Fruit fly (Drosophila melanogaster) whole organism, adult: ENCODE data around the gene fliI.

Experiments used
- CG11617 ChIP-seq: fragments of 200-800 bp; sonication (Bioruptor generic); optimal IDR thresholded peaks from 2 replicates; lab custom pipeline; 2017; ENCODE audit warnings: mild to moderate bottlenecking, missing biosample characterization, missing genetic modification reagents, missing genetic modification characterization
- CG12768 ChIP-seq: fragments of 200-800 bp; sonication (Bioruptor generic); optimal IDR thresholded peaks from 2 replicates; lab custom pipeline; 2017; ENCODE audit warnings: missing biosample characterization, missing genetic modification characterization, mild to moderate bottlenecking, moderate library complexity, missing genetic modification reagents
- CG14711 ChIP-seq: fragments of 200-800 bp; sonication (Bioruptor generic); optimal IDR thresholded peaks from 2 replicates; lab custom pipeline; 2018; ENCODE audit warnings: missing biosample characterization, mild to moderate bottlenecking, missing genetic modification characterization, moderate library complexity
- CG1620 ChIP-seq: fragments of 200-800 bp; sonication (Bioruptor generic); optimal IDR thresholded peaks from 2 replicates; lab custom pipeline; 2016; ENCODE audit warnings: missing biosample characterization, missing genetic modification characterization
- CG33017 ChIP-seq: fragments of 200-800 bp; sonication (Bioruptor generic); optimal IDR thresholded peaks from 2 replicates; lab custom pipeline; 2018; ENCODE audit warnings: missing biosample characterization, mild to moderate bottlenecking, missing genetic modification characterization, moderate library complexity
- CG5204 ChIP-seq: fragments of 200-800 bp; sonication (Bioruptor generic); optimal IDR thresholded peaks from 2 replicates; lab custom pipeline; 2016; ENCODE audit warnings: missing biosample characterization, missing genetic modification characterization
- CG7045 ChIP-seq: fragments of 200-800 bp; sonication (Bioruptor generic); optimal IDR thresholded peaks from 2 replicates; lab custom pipeline; 2017; ENCODE audit warnings: missing biosample characterization, mild to moderate bottlenecking, missing genetic modification characterization
- CG7101 ChIP-seq: fragments of 200-800 bp; sonication (Bioruptor generic); optimal IDR thresholded peaks from 2 replicates; lab custom pipeline; 2018; ENCODE audit warnings: missing biosample characterization, mild to moderate bottlenecking, missing genetic modification characterization, moderate library complexity
- Clk ChIP-seq: fragments of 200-800 bp; sonication (Bioruptor generic); optimal IDR thresholded peaks from 2 replicates; lab custom pipeline; 2017; ENCODE audit warnings: missing biosample characterization, missing genetic modification characterization
- Crg-1 ChIP-seq: fragments of 200-800 bp; sonication (Bioruptor generic); optimal IDR thresholded peaks from 2 replicates; lab custom pipeline; 2016; ENCODE audit warnings: missing biosample characterization, missing genetic modification characterization
- Hr96 ChIP-seq: fragments of 200-800 bp; sonication (Bioruptor generic); optimal IDR thresholded peaks from 2 replicates; lab custom pipeline; 2016; ENCODE audit warnings: missing biosample characterization, missing genetic modification characterization
- Mnt ChIP-seq: fragments of 200-800 bp; sonication (Bioruptor generic); optimal IDR thresholded peaks from 2 replicates; lab custom pipeline; 2016; ENCODE audit warnings: missing biosample characterization, mild to moderate bottlenecking, missing genetic modification characterization
- bab1 ChIP-seq: fragments of 200-800 bp; sonication (Bioruptor generic); optimal IDR thresholded peaks from 3 replicates; lab custom pipeline; 2019; ENCODE audit warnings: missing biosample characterization, mild to moderate bottlenecking, missing genetic modification characterization, moderate library complexity
- cic ChIP-seq: fragments of 200-800 bp; sonication (Bioruptor generic); optimal IDR thresholded peaks from 2 replicates; lab custom pipeline; 2017; ENCODE audit warnings: missing biosample characterization, mild to moderate bottlenecking, missing genetic modification characterization, moderate library complexity
- cnc ChIP-seq, 2 experiments: fragments of >200 bp; optimal IDR thresholded peaks; 2 replicates each; lab custom pipeline; 2017
- kay ChIP-seq: fragments of 200-800 bp; sonication (Bioruptor generic); peaks from one replicate; lab custom pipeline; 2016; ENCODE audit warnings: missing biosample characterization, missing genetic modification characterization, borderline replicate concordance
- ovo ChIP-seq: fragments of 200-800 bp; sonication (Bioruptor generic); optimal IDR thresholded peaks from 2 replicates; lab custom pipeline; 2016; ENCODE audit warnings: missing biosample characterization, missing genetic modification characterization
- pad ChIP-seq: fragments of 200-800 bp; sonication (Bioruptor generic); optimal IDR thresholded peaks from 3 replicates; lab custom pipeline; 2017; ENCODE audit warnings: missing biosample characterization, missing genetic modification characterization, mild to moderate bottlenecking, moderate library complexity, missing genetic modification reagents
- tj ChIP-seq: fragments of 200-800 bp; sonication (Bioruptor generic); optimal IDR thresholded peaks from 3 replicates; lab custom pipeline; 2017; ENCODE audit warnings: missing biosample characterization, mild to moderate bottlenecking, missing genetic modification characterization, moderate library complexity
- toe ChIP-seq: fragments of 200-800 bp; sonication (Bioruptor generic); optimal IDR thresholded peaks from 2 replicates; lab custom pipeline; 2016; ENCODE audit warnings: missing biosample characterization, missing genetic modification characterization

fliI gene

dm6 chrX:21339476-21339931 lies at the start of gene fliI, which contains the start of gene tty:
TSS of gene fliI (plus strand) at chrX:21339741.
TSS of gene tty (minus strand) at chrX:21339676.
- TF ChIP-seq CG7045 (GFP tag; lab: Kevin White, UChicago) (peak; percentile 60), Crg-1 (GFP tag; lab: Kevin White, UChicago) (peak; percentile 70), Mnt (GFP tag; lab: Kevin White, UChicago) (peak; percentile 88), kay (GFP tag; lab: Kevin White, UChicago) (no peak), CG33017 (tag; lab: Kevin White, UChicago) (peak; percentile 49), tj (GFP tag; lab: Kevin White, UChicago) (peak; percentile 77), CG11617 (GFP tag; lab: Kevin White, UChicago) (peak; percentile 85), CG1620 (peak; percentile 85), CG5204 (GFP tag; lab: Kevin White, UChicago) (peak; percentile 65), Hr96 (GFP tag; lab: Kevin White, UChicago) (peak; percentile 87), ovo (GFP tag; lab: Kevin White, UChicago) (peak; percentile 87), cic (GFP tag; lab: Kevin White, UChicago) (peak; percentile 58), toe (peak; percentile 67), CG14711 (peak; percentile 96), pad (peak; percentile 74), CG12768 (peak; percentile 58), Clk (peak; percentile 48), bab1 (GFP tag; lab: Kevin White, UChicago) (peak; percentile 87), CG7101 (tag; lab: Kevin White, UChicago) (peak; percentile 82), cnc (optimal IDR thresholded peaks at IDR 0.05; lab: Kevin White, UChicago) (no peak)

- TF ChIP-seq Hr96 (GFP tag; lab: Kevin White, UChicago) (peak; percentile 70), pad (peak; percentile 63), kay (GFP tag; lab: Kevin White, UChicago) (peak; percentile 78), CG7101 (tag; lab: Kevin White, UChicago) (peak; percentile 79), bab1 (GFP tag; lab: Kevin White, UChicago) (peak; percentile 59), toe (peak; percentile 63), CG11617 (GFP tag; lab: Kevin White, UChicago) (peak; percentile 66), Clk (no peak), CG1620 (peak; percentile 66), CG12768 (peak; percentile 45), CG33017 (tag; lab: Kevin White, UChicago) (peak; percentile 54), ovo (GFP tag; lab: Kevin White, UChicago) (peak; percentile 51), cnc (optimal IDR thresholded peaks at IDR 0.05; lab: Kevin White, UChicago) (no peak), Crg-1 (GFP tag; lab: Kevin White, UChicago) (peak; percentile 59), CG14711 (peak; percentile 70), CG5204 (GFP tag; lab: Kevin White, UChicago) (peak; percentile 60), Mnt (GFP tag; lab: Kevin White, UChicago) (peak; percentile 44), cic (GFP tag; lab: Kevin White, UChicago) (no peak), tj (GFP tag; lab: Kevin White, UChicago) (peak; percentile 33), CG7045 (GFP tag; lab: Kevin White, UChicago) (peak; percentile 33)
Measured at dm6 chrX:21306485-21307142, 32.9 kb upstream of the fliI start, which contains the start of gene Abca3. TSS of gene Abca3 (minus strand) at chrX:21306665.

DNA sequence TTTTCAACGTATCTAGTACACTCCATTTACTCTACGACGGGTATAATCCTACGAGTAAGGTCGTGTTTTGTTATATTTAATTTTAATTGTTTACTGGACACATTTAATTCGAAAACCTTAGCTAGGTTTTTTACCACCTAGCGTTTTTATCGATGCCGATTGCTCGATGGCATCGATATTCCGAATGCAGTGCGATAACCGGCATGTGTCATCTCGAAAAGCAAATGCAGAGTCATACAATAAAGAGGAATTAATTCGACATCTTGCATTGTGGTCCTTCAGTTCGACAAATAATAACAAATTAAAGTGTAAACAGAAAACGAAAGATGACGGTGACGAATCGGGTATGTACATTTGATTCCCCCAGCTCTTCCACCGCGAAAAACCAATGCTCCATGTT lies 23.7 kb upstream of the fliI start, which contains the start of gene Rpt6:
Gene Rpt6, plus strand, starts transcription at position 201 of the 400 bp plus-strand sequence.
- no peak for TF ChIP-seq ovo (GFP tag; lab: Kevin White, UChicago)
- TF ChIP-seq cnc (optimal IDR thresholded peaks at IDR 0.05; lab: Kevin White, UChicago), result peak; percentile 50 to 83
- peak; percentile 53 for TF ChIP-seq tj (GFP tag; lab: Kevin White, UChicago)
- TF ChIP-seq CG33017 (tag; lab: Kevin White, UChicago), result no peak
- no peak for TF ChIP-seq Crg-1 (GFP tag; lab: Kevin White, UChicago)
- TF ChIP-seq CG7101 (tag; lab: Kevin White, UChicago), result no peak
- no peak for TF ChIP-seq CG14711
- no peak for TF ChIP-seq Clk
- TF ChIP-seq pad, result no peak
- TF ChIP-seq toe, result no peak
- TF ChIP-seq CG5204 (GFP tag; lab: Kevin White, UChicago), result no peak
- TF ChIP-seq Mnt (GFP tag; lab: Kevin White, UChicago), result peak; percentile 22
- TF ChIP-seq CG1620, result peak; percentile 6
- TF ChIP-seq bab1 (GFP tag; lab: Kevin White, UChicago), result peak; percentile 42
- TF ChIP-seq CG12768, result no peak
- no peak for TF ChIP-seq CG11617 (GFP tag; lab: Kevin White, UChicago)
- no peak for TF ChIP-seq kay (GFP tag; lab: Kevin White, UChicago)
- TF ChIP-seq cic (GFP tag; lab: Kevin White, UChicago), result no peak
- no peak for TF ChIP-seq Hr96 (GFP tag; lab: Kevin White, UChicago)

dm6 chrX:21317422-21317821 lies 22.1 kb upstream of the fliI start, which contains the start of gene CG1801:
TSS of gene CG1801 (minus strand) at chrX:21317522.
- TF ChIP-seq ovo (GFP tag; lab: Kevin White, UChicago), result no peak

DNA sequence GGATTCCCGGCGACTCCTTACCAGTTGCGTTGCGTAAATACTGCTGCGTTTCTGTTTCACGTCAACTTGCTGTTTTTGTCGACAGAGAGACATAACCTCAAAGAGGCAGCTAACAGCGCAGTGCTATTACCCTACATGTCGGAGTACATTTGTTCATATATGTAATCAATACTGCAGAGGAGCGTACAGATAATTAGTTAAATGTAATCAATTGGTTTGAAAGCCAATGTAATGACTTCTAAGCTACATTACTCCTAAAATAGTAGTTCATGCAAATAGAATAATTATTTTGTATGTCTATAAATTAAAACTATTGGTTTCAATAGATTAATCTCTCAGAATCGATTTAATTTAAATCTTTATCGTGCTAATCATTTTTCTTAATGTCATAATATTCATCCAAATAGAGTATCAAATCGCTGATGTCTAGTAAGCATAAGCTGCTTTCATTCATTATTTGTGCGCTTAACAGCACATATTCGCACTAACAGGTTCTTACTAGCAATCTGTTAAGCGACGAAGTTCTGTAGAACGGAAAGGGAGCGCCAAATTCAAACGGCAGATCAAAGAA lies 20.3 kb upstream of the fliI start, which contains the start of the genes SLIRP1 and anox:
Gene SLIRP1, minus strand, starts transcription at position 95 of the 571 bp plus-strand sequence.
Gene anox, minus strand, starts transcription at position 95 of the 571 bp plus-strand sequence.
- no peak for TF ChIP-seq kay (GFP tag; lab: Kevin White, UChicago)
- TF ChIP-seq CG7101 (tag; lab: Kevin White, UChicago), result peak; percentile 89
- peak; percentile 83 for TF ChIP-seq CG1620
- TF ChIP-seq toe, result peak; percentile 67
- peak; percentile 75 for TF ChIP-seq pad
- no peak for TF ChIP-seq cnc (optimal IDR thresholded peaks at IDR 0.05; lab: Kevin White, UChicago)
- peak; percentile 55 for TF ChIP-seq ovo (GFP tag; lab: Kevin White, UChicago)
- peak; percentile 81 for TF ChIP-seq bab1 (GFP tag; lab: Kevin White, UChicago)
- peak; percentile 82 for TF ChIP-seq CG14711
- TF ChIP-seq CG5204 (GFP tag; lab: Kevin White, UChicago), result peak; percentile 77
- peak; percentile 67 for TF ChIP-seq CG33017 (tag; lab: Kevin White, UChicago)
- TF ChIP-seq Mnt (GFP tag; lab: Kevin White, UChicago), result peak; percentile 56
- TF ChIP-seq CG11617 (GFP tag; lab: Kevin White, UChicago), result peak; percentile 80
- peak; percentile 84 for TF ChIP-seq Crg-1 (GFP tag; lab: Kevin White, UChicago)
- TF ChIP-seq CG12768, result peak; percentile 76
- no peak for TF ChIP-seq Hr96 (GFP tag; lab: Kevin White, UChicago)
- peak; percentile 85 for TF ChIP-seq tj (GFP tag; lab: Kevin White, UChicago)
- peak; percentile 16 for TF ChIP-seq Clk
- TF ChIP-seq cic (GFP tag; lab: Kevin White, UChicago), result peak; percentile 76
- peak; percentile 65 for TF ChIP-seq CG7045 (GFP tag; lab: Kevin White, UChicago)
